Fruit fly (Drosophila melanogaster) whole organism, embryonic: ENCODE data around the gene CG14253.

Experiments
- CG10147 ChIP-seq: fragments of 200-800 bp; sonication (Bioruptor generic); optimal IDR thresholded peaks from 2 replicates; lab custom pipeline; 2019; ENCODE audit warnings: missing biosample characterization, mild to moderate bottlenecking, missing genetic modification characterization, moderate library complexity
- CG10366 ChIP-seq: fragments of 200-800 bp; sonication (Bioruptor generic); IDR thresholded peaks from 2 replicates; pipeline ENCODE4 v1.3.6; 2022; ENCODE audit warnings: missing biosample characterization, missing genetic modification characterization
- CG10431 ChIP-seq: fragments of 200-800 bp; sonication (Bioruptor generic); optimal IDR thresholded peaks from 3 replicates; lab custom pipeline; 2018; ENCODE audit warnings: missing biosample characterization, mild to moderate bottlenecking, missing genetic modification characterization
- CG10654 ChIP-seq: fragments of 200-800 bp; sonication (Bioruptor generic); optimal IDR thresholded peaks from 2 replicates; lab custom pipeline; 2016; ENCODE audit warnings: missing biosample characterization, missing genetic modification characterization
- CG11695 ChIP-seq: fragments of 200-800 bp; sonication (Bioruptor generic); IDR thresholded peaks from 3 replicates; pipeline ENCODE4 v1.3.6; 2022; ENCODE audit warnings: missing biosample characterization, missing genetic modification characterization
- CG12659 ChIP-seq: fragments of 200-800 bp; sonication (Bioruptor generic); optimal IDR thresholded peaks from 3 replicates; lab custom pipeline; 2017; ENCODE audit warnings: mild to moderate bottlenecking, missing biosample characterization, missing genetic modification reagents, missing genetic modification characterization
- CG12769 ChIP-seq: fragments of 200-800 bp; sonication (Bioruptor generic); optimal IDR thresholded peaks from 2 replicates; lab custom pipeline; 2019; ENCODE audit warnings: missing biosample characterization, mild to moderate bottlenecking, missing genetic modification characterization, moderate library complexity
- CG14050 ChIP-seq: fragments of 200-800 bp; sonication (Bioruptor generic); IDR thresholded peaks from 3 replicates; pipeline ENCODE4 v1.3.6; 2022; ENCODE audit warnings: missing biosample characterization, missing genetic modification characterization
- CG15011 ChIP-seq: fragments of 200-800 bp; sonication (Bioruptor generic); optimal IDR thresholded peaks from 3 replicates; lab custom pipeline; 2018; ENCODE audit warnings: missing biosample characterization, mild to moderate bottlenecking, missing genetic modification characterization
- CG15696 ChIP-seq: fragments of 200-800 bp; sonication (Bioruptor generic); optimal IDR thresholded peaks from 2 replicates; lab custom pipeline; 2019; ENCODE audit warnings: missing biosample characterization, mild to moderate bottlenecking, missing genetic modification characterization, moderate library complexity
- CG1603 ChIP-seq: fragments of 200-800 bp; sonication (Bioruptor generic); optimal IDR thresholded peaks from 2 replicates; lab custom pipeline; 2019; ENCODE audit warnings: missing biosample characterization, mild to moderate bottlenecking, missing genetic modification characterization, moderate library complexity
- CG16813 ChIP-seq: fragments of 200-800 bp; sonication (Bioruptor generic); IDR thresholded peaks from 3 replicates; pipeline ENCODE4 v1.3.6; 2022; ENCODE audit warnings: missing biosample characterization, missing genetic modification characterization; ENCODE audit not compliant: partially characterized antibody
- CG17359 ChIP-seq: fragments of 200-800 bp; sonication (Bioruptor generic); optimal IDR thresholded peaks from 3 replicates; lab custom pipeline; 2018; ENCODE audit warnings: missing biosample characterization, mild to moderate bottlenecking, missing genetic modification characterization, moderate library complexity
- CG18011 ChIP-seq: fragments of 200-800 bp; sonication (Bioruptor generic); optimal IDR thresholded peaks from 2 replicates; lab custom pipeline; 2017; ENCODE audit warnings: missing biosample characterization, missing genetic modification characterization, mild to moderate bottlenecking, moderate library complexity, missing genotype
- CG30431 ChIP-seq: fragments of 200-800 bp; sonication (Bioruptor generic); optimal IDR thresholded peaks from 2 replicates; lab custom pipeline; 2017; ENCODE audit warnings: missing biosample characterization, missing genetic modification characterization
- CG31365 ChIP-seq: fragments of 200-800 bp; sonication (Bioruptor generic); optimal IDR thresholded peaks from 2 replicates; lab custom pipeline; 2018; ENCODE audit warnings: missing biosample characterization, mild to moderate bottlenecking, missing genetic modification characterization
- CG31441 ChIP-seq: fragments of 200-800 bp; sonication (Bioruptor generic); IDR thresholded peaks from 2 replicates; pipeline ENCODE4 v1.3.6; 2022; ENCODE audit warnings: missing biosample characterization, missing genetic modification characterization
- CG3407 ChIP-seq: fragments of 200-800 bp; sonication (Bioruptor generic); optimal IDR thresholded peaks from 2 replicates; lab custom pipeline; 2018; ENCODE audit warnings: missing biosample characterization, mild to moderate bottlenecking, missing genetic modification characterization
- CG3838 ChIP-seq: fragments of 200-800 bp; sonication (Bioruptor generic); optimal IDR thresholded peaks from 3 replicates; lab custom pipeline; 2016; ENCODE audit warnings: missing biosample characterization, missing genetic modification characterization
- CG4282 ChIP-seq: fragments of 200-800 bp; sonication (Bioruptor generic); optimal IDR thresholded peaks from 2 replicates; lab custom pipeline; 2016; ENCODE audit warnings: missing biosample characterization, missing genetic modification characterization
- CG4617 ChIP-seq: fragments of 200-800 bp; sonication (Bioruptor generic); optimal IDR thresholded peaks from 3 replicates; lab custom pipeline; 2016; ENCODE audit warnings: missing biosample characterization, missing genetic modification characterization, borderline replicate concordance
- CG6254 ChIP-seq: fragments of 200-800 bp; sonication (Bioruptor generic); optimal IDR thresholded peaks from 3 replicates; lab custom pipeline; 2017; ENCODE audit warnings: mild to moderate bottlenecking, missing biosample characterization, missing genetic modification reagents, missing genetic modification characterization
- CG8924 ChIP-seq: fragments of 200-800 bp; optimal IDR thresholded peaks from 3 replicates; lab custom pipeline; 2019; ENCODE audit warnings: missing biosample characterization, mild to moderate bottlenecking, missing genetic modification characterization, moderate library complexity
- CG8944 ChIP-seq: fragments of 200-800 bp; sonication (Bioruptor generic); optimal IDR thresholded peaks from 3 replicates; lab custom pipeline; 2016; ENCODE audit warnings: missing biosample characterization, missing genetic modification characterization
- CG9797 ChIP-seq: fragments of 200-800 bp; sonication (Bioruptor generic); optimal IDR thresholded peaks from 3 replicates; lab custom pipeline; 2018; ENCODE audit warnings: missing biosample characterization, mild to moderate bottlenecking, missing genetic modification characterization
- Drgx ChIP-seq: fragments of 200-800 bp; sonication (Bioruptor generic); IDR thresholded peaks from 2 replicates; pipeline ENCODE4 v1.3.6; 2022; ENCODE audit warnings: missing biosample characterization, missing genetic modification characterization
- Ets65A ChIP-seq: fragments of 200-800 bp; sonication (Bioruptor generic); peaks from one replicate; lab custom pipeline; 2016; ENCODE audit warnings: missing biosample characterization, missing genetic modification characterization
- HLH54F ChIP-seq: fragments of 200-800 bp; sonication (Bioruptor generic); optimal IDR thresholded peaks from 3 replicates; lab custom pipeline; 2016; ENCODE audit warnings: missing biosample characterization, missing genetic modification characterization
- Jarid2 ChIP-seq: fragments of 200-800 bp; sonication (Bioruptor generic); optimal IDR thresholded peaks from 3 replicates; lab custom pipeline; 2017; ENCODE audit warnings: mild to moderate bottlenecking, missing biosample characterization, missing genetic modification reagents, missing genetic modification characterization
- Mad ChIP-seq: fragments of 200-800 bp; sonication (Bioruptor generic); optimal IDR thresholded peaks from 2 replicates; lab custom pipeline; 2016; ENCODE audit warnings: missing biosample characterization, missing genetic modification characterization
- Max ChIP-seq: fragments of 200-800 bp; sonication (Bioruptor generic); optimal IDR thresholded peaks from 2 replicates; lab custom pipeline; 2016; ENCODE audit warnings: missing biosample characterization, mild to moderate bottlenecking, missing genetic modification characterization
- Nf-YC ChIP-seq: fragments of 200-800 bp; optimal IDR thresholded peaks from 3 replicates; lab custom pipeline; 2019; ENCODE audit warnings: missing biosample characterization, mild to moderate bottlenecking, missing genetic modification characterization, moderate library complexity
- PHDP ChIP-seq: fragments of 200-800 bp; sonication (Bioruptor generic); optimal IDR thresholded peaks from 3 replicates; lab custom pipeline; 2018; ENCODE audit warnings: missing biosample characterization, mild to moderate bottlenecking, missing genetic modification characterization, moderate library complexity
- Rx ChIP-seq: fragments of 200-800 bp; sonication (Bioruptor generic); IDR thresholded peaks from 2 replicates; pipeline ENCODE4 v1.3.6; 2022; ENCODE audit warnings: missing biosample characterization, missing genetic modification characterization
- ac ChIP-seq: fragments of 200-800 bp; sonication (Bioruptor generic); optimal IDR thresholded peaks from 3 replicates; lab custom pipeline; 2017; ENCODE audit warnings: missing biosample characterization, mild to moderate bottlenecking, missing genetic modification characterization
- ash1 ChIP-seq: fragments of 200-800 bp; sonication (Bioruptor generic); optimal IDR thresholded peaks from 2 replicates; lab custom pipeline; 2018; ENCODE audit warnings: missing biosample characterization, mild to moderate bottlenecking, missing genetic modification characterization
- ato ChIP-seq: fragments of 200-800 bp; sonication (Bioruptor generic); IDR thresholded peaks from 2 replicates; pipeline ENCODE4 v1.3.6; 2022; ENCODE audit warnings: missing biosample characterization, missing genetic modification characterization; ENCODE audit not compliant: partially characterized antibody
- bab2 ChIP-seq: fragments of 200-800 bp; sonication (Bioruptor generic); optimal IDR thresholded peaks from 2 replicates; lab custom pipeline; 2016; ENCODE audit warnings: missing biosample characterization, missing genetic modification characterization
- cad ChIP-seq: fragments of >200 bp; optimal IDR thresholded peaks from 2 replicates; lab custom pipeline; 2017; ENCODE audit warnings: missing biosample characterization, missing genetic modification characterization
- crol ChIP-seq: fragments of 200-800 bp; sonication (Bioruptor generic); IDR thresholded peaks from 2 replicates; pipeline ENCODE4 v1.3.6; 2022; ENCODE audit warnings: missing biosample characterization, missing genetic modification characterization
- da ChIP-seq: fragments of 200-800 bp; sonication (Bioruptor generic); optimal IDR thresholded peaks from 2 replicates; lab custom pipeline; 2016; ENCODE audit warnings: missing biosample characterization, missing genetic modification characterization
- grn ChIP-seq: fragments of 200-800 bp; sonication (Bioruptor generic); optimal IDR thresholded peaks from 3 replicates; lab custom pipeline; 2017; ENCODE audit warnings: missing biosample characterization, missing genetic modification characterization
- her ChIP-seq: fragments of 200-800 bp; sonication (Bioruptor generic); optimal IDR thresholded peaks from 2 replicates; lab custom pipeline; 2016; ENCODE audit warnings: missing biosample characterization, missing genetic modification characterization
- kah ChIP-seq: fragments of 200-800 bp; sonication (Bioruptor generic); optimal IDR thresholded peaks from 2 replicates; lab custom pipeline; 2018; ENCODE audit warnings: missing biosample characterization, mild to moderate bottlenecking, missing genetic modification characterization
- ken ChIP-seq: fragments of 200-800 bp; sonication (Bioruptor generic); IDR thresholded peaks from 3 replicates; pipeline ENCODE4 v1.3.6; 2022; ENCODE audit warnings: missing biosample characterization, missing genetic modification characterization
- pan ChIP-seq, 4 experiments: fragments of >200 bp in 3 of 4; fragments of 200-800 bp in 1 of 4; sonication (Bioruptor generic) in 1 of 4; optimal IDR thresholded peaks in 3 of 4; IDR thresholded peaks in 1 of 4; 2 replicates each; pipeline versions ENCODE4 v1.3.6 to Lab custom; 2017 to 2022; ENCODE audit warnings: missing biosample characterization in 2 of 4, missing genetic modification characterization in 2 of 4, mixed read lengths in 1 of 4
- peb ChIP-seq: fragments of 200-800 bp; sonication (Bioruptor generic); IDR thresholded peaks from 2 replicates; pipeline ENCODE4 v1.3.6; 2022; ENCODE audit warnings: missing biosample characterization, missing genetic modification characterization
- sens-2 ChIP-seq: fragments of 200-800 bp; sonication (Bioruptor generic); IDR thresholded peaks from 2 replicates; pipeline ENCODE4 v1.3.6; 2022; ENCODE audit warnings: missing biosample characterization, missing genetic modification characterization
- sob ChIP-seq: fragments of 200-800 bp; sonication (Bioruptor generic); IDR thresholded peaks from 2 replicates; pipeline ENCODE4 v1.3.6; 2022; ENCODE audit warnings: missing biosample characterization, missing genetic modification characterization
- ssp ChIP-seq: fragments of 200-800 bp; sonication (Bioruptor generic); IDR thresholded peaks from 2 replicates; pipeline ENCODE4 v1.3.6; 2022; ENCODE audit warnings: missing biosample characterization, missing genetic modification characterization
- stwl ChIP-seq: fragments of 200-800 bp; sonication (Bioruptor generic); optimal IDR thresholded peaks from 3 replicates; lab custom pipeline; 2018; ENCODE audit warnings: missing biosample characterization, mild to moderate bottlenecking, missing genetic modification characterization, moderate library complexity

CG14253 gene

dm6 chr3R:26937423-26937822, 40.9 kb upstream of the CG14253 start (continued):
- TF ChIP-seq CG9797 (no peak), kah (GFP tag; lab: Kevin White, UChicago) (no peak), CG10366 (GFP tag; lab: Robert Waterston, UW) (no peak), CG10654 (GFP tag; lab: Kevin White, UChicago) (peak; percentile 51), Rx (GFP tag; lab: Robert Waterston, UW) (no peak), CG16813 (GFP tag; lab: Robert Waterston, UW) (no peak), Jarid2 (GFP tag; lab: Kevin White, UChicago) (peak; percentile 17), bab2 (GFP tag; lab: Kevin White, UChicago) (peak; percentile 48), stwl (tag; lab: Kevin White, UChicago) (no peak), CG3838 (GFP tag; lab: Kevin White, UChicago) (no peak), CG1603 (tag; lab: Kevin White, UChicago) (no peak), her (GFP tag; lab: Kevin White, UChicago) (no peak), Drgx (GFP tag; lab: Robert Waterston, UW) (no peak), cad (no peak), ken (GFP tag; lab: Robert Waterston, UW) (no peak), CG4282 (GFP tag; lab: Kevin White, UChicago) (no peak), CG31441 (GFP tag; lab: Robert Waterston, UW) (peak; percentile 50; the same call in 1 of the 2 replicates), CG15011 (no peak), CG11695 (GFP tag; lab: Robert Waterston, UW) (0 out of 3 replicates have a peak, but pooled peaks have one; percentile 10), CG3407 (GFP tag; lab: Kevin White, UChicago) (peak; percentile 1), crol (GFP tag; lab: Robert Waterston, UW) (no peak), PHDP (tag; lab: Kevin White, UChicago) (peak; percentile 54), ato (GFP tag; lab: Robert Waterston, UW) (no peak), CG18011 (GFP tag; lab: Kevin White, UChicago) (no peak), CG6254 (GFP tag; lab: Kevin White, UChicago) (no peak), Nf-YC (no peak), pan (optimal IDR thresholded peaks at IDR 0.05; lab: Kevin White, UChicago) (no peak), pan (GFP tag; optimal IDR thresholded peaks at IDR 0.05 in 1 of 2, IDR thresholded peaks at IDR 0.05 in 1 of 2) (no peak), CG30431 (GFP tag; lab: Kevin White, UChicago) (peak; percentile 15), CG31365 (tag; lab: Kevin White, UChicago) (no peak), da (GFP tag; lab: Kevin White, UChicago) (no peak)
- TF ChIP-seq, all 482 proteins: peak for 161

dm6 chr3R:26945233-26945632, 33.1 kb upstream of the CG14253 start, which contains the start of gene CG14252:
Gene CG14252, plus strand, starts transcription at chr3R:26945534.
- TF ChIP-seq CG10147 (peak; percentile 53), grn (GFP tag; lab: Kevin White, UChicago) (no peak), Ets65A (no peak), CG4617 (GFP tag; lab: Kevin White, UChicago) (peak; percentile 36), ssp (GFP tag; lab: Robert Waterston, UW) (0 out of 2 replicates have a peak, but pooled peaks have one; percentile 6), HLH54F (GFP tag; lab: Kevin White, UChicago) (no peak), CG15696 (tag; lab: Kevin White, UChicago) (no peak), ash1 (GFP tag; lab: Kevin White, UChicago) (no peak), CG10431 (GFP tag; lab: Kevin White, UChicago) (no peak), CG12659 (GFP tag; lab: Kevin White, UChicago) (peak; percentile 26), ac (GFP tag; lab: Kevin White, UChicago) (no peak), sens-2 (GFP tag; lab: Robert Waterston, UW) (no peak), CG8944 (GFP tag; lab: Kevin White, UChicago) (no peak), CG14050 (GFP tag; lab: Robert Waterston, UW) (no peak), CG4282 (GFP tag; lab: Kevin White, UChicago) (no peak), CG8924 (peak; percentile 17), CG17359 (tag; lab: Kevin White, UChicago) (no peak), Mad (no peak), CG12769 (tag; lab: Kevin White, UChicago) (no peak), sob (GFP tag; lab: Robert Waterston, UW) (peak; percentile 18; the same call in 1 of the 2 replicates), peb (GFP tag; lab: Robert Waterston, UW) (no peak), Max (GFP tag; lab: Kevin White, UChicago) (peak; percentile 17)
